Fruit fly (Drosophila melanogaster) whole organism, embryonic: Measurements from ENCODE around the gene IRSp53.
A peak's percentile ranks its signal among the peaks of the same experiment; 100 is the strongest.

Experiments
- CG10209 ChIP-seq: fragments of 200-800 bp; sonication (Bioruptor generic); optimal IDR thresholded peaks from 3 replicates; lab custom pipeline; 2017; ENCODE audit warnings: missing biosample characterization, mild to moderate bottlenecking, missing genetic modification characterization, missing genetic modification reagents
- CG10321 ChIP-seq: fragments of 200-800 bp; sonication (Bioruptor generic); IDR thresholded peaks from 2 replicates; pipeline ENCODE4 v1.3.6; 2022; ENCODE audit warnings: missing biosample characterization, missing genetic modification characterization
- CG11560 ChIP-seq: fragments of 200-800 bp; sonication (Bioruptor generic); IDR thresholded peaks from 3 replicates; pipeline ENCODE4 v1.3.6; 2022; ENCODE audit warnings: missing biosample characterization, missing genetic modification characterization
- CG11695 ChIP-seq: fragments of 200-800 bp; sonication (Bioruptor generic); IDR thresholded peaks from 3 replicates; pipeline ENCODE4 v1.3.6; 2022; ENCODE audit warnings: missing biosample characterization, missing genetic modification characterization
- CG12219 ChIP-seq: fragments of 200-800 bp; sonication (Bioruptor generic); optimal IDR thresholded peaks from 3 replicates; lab custom pipeline; 2018; ENCODE audit warnings: missing biosample characterization, mild to moderate bottlenecking, missing genetic modification characterization
- CG13123 ChIP-seq: fragments of 200-800 bp; sonication (Bioruptor generic); optimal IDR thresholded peaks from 2 replicates; lab custom pipeline; 2016; ENCODE audit warnings: missing biosample characterization, missing genetic modification characterization
- CG13894 ChIP-seq: fragments of 200-800 bp; sonication (Bioruptor generic); optimal IDR thresholded peaks from 3 replicates; lab custom pipeline; 2018; ENCODE audit warnings: missing biosample characterization, mild to moderate bottlenecking, missing genetic modification characterization, moderate library complexity
- CG1647 ChIP-seq: fragments of 200-800 bp; sonication (Bioruptor generic); optimal IDR thresholded peaks from 3 replicates; lab custom pipeline; 2016; ENCODE audit warnings: missing biosample characterization, missing genetic modification characterization
- CG17385 ChIP-seq: fragments of 200-800 bp; sonication (Bioruptor generic); optimal IDR thresholded peaks from 3 replicates; lab custom pipeline; 2018; ENCODE audit warnings: missing biosample characterization, mild to moderate bottlenecking, missing genetic modification characterization
- CG17912 ChIP-seq: fragments of 200-800 bp; sonication (Bioruptor generic); optimal IDR thresholded peaks from 2 replicates; lab custom pipeline; 2018; ENCODE audit warnings: missing biosample characterization, mild to moderate bottlenecking, missing genetic modification characterization
- CG32532 ChIP-seq: fragments of 200-800 bp; sonication (Bioruptor generic); IDR thresholded peaks from 2 replicates; pipeline ENCODE4 v1.3.6; 2022; ENCODE audit warnings: missing biosample characterization, missing genetic modification characterization
- CG34376 ChIP-seq: fragments of 200-800 bp; sonication (Bioruptor generic); optimal IDR thresholded peaks from 2 replicates; lab custom pipeline; 2018; ENCODE audit warnings: missing biosample characterization, mild to moderate bottlenecking, missing genetic modification characterization
- CG7357 ChIP-seq: fragments of 200-800 bp; sonication (Bioruptor generic); IDR thresholded peaks from 3 replicates; pipeline ENCODE4 v1.3.6; 2022; ENCODE audit warnings: missing biosample characterization, missing genetic modification characterization
- CG7372 ChIP-seq: fragments of 200-800 bp; sonication (Bioruptor generic); IDR thresholded peaks from 2 replicates; pipeline ENCODE4 v1.3.6; 2022; ENCODE audit warnings: missing biosample characterization, missing genetic modification characterization
- CG8281 ChIP-seq: fragments of 200-800 bp; sonication (Bioruptor generic); optimal IDR thresholded peaks from 2 replicates; lab custom pipeline; 2018; ENCODE audit warnings: missing biosample characterization, mild to moderate bottlenecking, missing genetic modification characterization, moderate library complexity
- CG8944 ChIP-seq: fragments of 200-800 bp; sonication (Bioruptor generic); optimal IDR thresholded peaks from 3 replicates; lab custom pipeline; 2016; ENCODE audit warnings: missing biosample characterization, missing genetic modification characterization
- CTCF ChIP-seq: fragments of 200-800 bp; sonication (Bioruptor generic); optimal IDR thresholded peaks from 2 replicates; lab custom pipeline; 2017; ENCODE audit warnings: missing biosample characterization, mild to moderate bottlenecking, missing genetic modification characterization, moderate library complexity
- Dad ChIP-seq: fragments of 200-800 bp; sonication (Bioruptor generic); optimal IDR thresholded peaks from 3 replicates; lab custom pipeline; 2016; ENCODE audit warnings: missing biosample characterization, missing genetic modification characterization
- Dbx ChIP-seq: fragments of 200-800 bp; sonication (Bioruptor generic); IDR thresholded peaks from 3 replicates; pipeline ENCODE4 v1.3.6; 2022; ENCODE audit warnings: missing biosample characterization, missing genetic modification characterization
- Dip2 ChIP-seq: fragments of 200-800 bp; sonication (Bioruptor generic); IDR thresholded peaks from 2 replicates; pipeline ENCODE4 v1.3.6; 2022; ENCODE audit warnings: missing biosample characterization, missing genetic modification characterization
- Ets65A ChIP-seq: fragments of 200-800 bp; sonication (Bioruptor generic); peaks from one replicate; lab custom pipeline; 2016; ENCODE audit warnings: missing biosample characterization, missing genetic modification characterization
- Hmx ChIP-seq: fragments of 200-800 bp; sonication (Bioruptor generic); optimal IDR thresholded peaks from 2 replicates; lab custom pipeline; 2016; ENCODE audit warnings: missing biosample characterization, missing genetic modification characterization
- Hr39 ChIP-seq: fragments of >200 bp; optimal IDR thresholded peaks from 2 replicates; lab custom pipeline; 2017
- Nf-YC ChIP-seq: fragments of 200-800 bp; optimal IDR thresholded peaks from 3 replicates; lab custom pipeline; 2019; ENCODE audit warnings: missing biosample characterization, mild to moderate bottlenecking, missing genetic modification characterization, moderate library complexity
- NfI ChIP-seq: fragments of 200-800 bp; sonication (Bioruptor generic); optimal IDR thresholded peaks from 3 replicates; lab custom pipeline; 2018; ENCODE audit warnings: missing biosample characterization, mild to moderate bottlenecking, missing genetic modification characterization, moderate library complexity
- Scr ChIP-seq: fragments of 200-800 bp; sonication (Bioruptor generic); IDR thresholded peaks from 2 replicates; pipeline ENCODE4 v1.3.6; 2022; ENCODE audit warnings: missing biosample characterization, missing genetic modification characterization; ENCODE audit not compliant: partially characterized antibody
- Xrp1 ChIP-seq: fragments of 200-800 bp; sonication (Bioruptor generic); IDR thresholded peaks from 2 replicates; pipeline ENCODE4 v1.3.6; 2022; ENCODE audit warnings: missing biosample characterization, missing genetic modification characterization
- amos ChIP-seq: fragments of 200-800 bp; sonication (Bioruptor generic); IDR thresholded peaks from 2 replicates; pipeline ENCODE4 v1.3.6; 2022; ENCODE audit warnings: missing biosample characterization, missing genetic modification characterization; ENCODE audit not compliant: partially characterized antibody
- chif ChIP-seq, 2 experiments: fragments of 200-800 bp; sonication (Bioruptor generic); optimal IDR thresholded peaks; 3 replicates each; lab custom pipeline; 2016; ENCODE audit warnings: missing biosample characterization in 2 of 2, missing genetic modification characterization in 2 of 2
- croc ChIP-seq: fragments of 200-800 bp; sonication (Bioruptor generic); conservative IDR thresholded peaks from 3 replicates; pipeline ENCODE4 v1.3.6; 2022; ENCODE audit warnings: missing biosample characterization, missing genetic modification characterization
- da ChIP-seq: fragments of 200-800 bp; sonication (Bioruptor generic); optimal IDR thresholded peaks from 2 replicates; lab custom pipeline; 2016; ENCODE audit warnings: missing biosample characterization, missing genetic modification characterization
- danr ChIP-seq: fragments of 200-800 bp; sonication (Bioruptor generic); IDR thresholded peaks from 2 replicates; pipeline ENCODE4 v1.3.6; 2022; ENCODE audit warnings: missing biosample characterization, missing genetic modification characterization
- dm ChIP-seq: fragments of 200-800 bp; sonication (Bioruptor generic); optimal IDR thresholded peaks from 3 replicates; lab custom pipeline; 2016; ENCODE audit warnings: missing biosample characterization, missing genetic modification characterization
- dpn ChIP-seq, 2 experiments: fragments of 200-800 bp; sonication (Bioruptor generic); optimal IDR thresholded peaks; 3 replicates each; lab custom pipeline; 2016; ENCODE audit warnings: missing biosample characterization in 2 of 2, missing genetic modification characterization in 2 of 2
- ewg ChIP-seq: fragments of 200-800 bp; sonication (Bioruptor generic); optimal IDR thresholded peaks from 3 replicates; lab custom pipeline; 2017; ENCODE audit warnings: mild to moderate bottlenecking, missing biosample characterization, missing genetic modification reagents, missing genetic modification characterization
- grau ChIP-seq: fragments of 200-800 bp; optimal IDR thresholded peaks from 3 replicates; lab custom pipeline; 2019; ENCODE audit warnings: missing biosample characterization, mild to moderate bottlenecking, missing genetic modification characterization, moderate library complexity
- inv ChIP-seq: fragments of 200-800 bp; sonication (Bioruptor generic); IDR thresholded peaks from 2 replicates; pipeline ENCODE4 v1.3.6; 2022; ENCODE audit warnings: missing biosample characterization, missing genetic modification characterization; ENCODE audit not compliant: partially characterized antibody
- kni ChIP-seq: fragments of 200-800 bp; sonication (Bioruptor generic); optimal IDR thresholded peaks from 3 replicates; lab custom pipeline; 2017; ENCODE audit warnings: mild to moderate bottlenecking, missing biosample characterization, missing genetic modification reagents, missing genetic modification characterization
- onecut ChIP-seq: fragments of 200-800 bp; sonication (Bioruptor generic); IDR thresholded peaks from 2 replicates; pipeline ENCODE4 v1.3.6; 2022; ENCODE audit warnings: missing biosample characterization, missing genetic modification characterization
- org-1 ChIP-seq: fragments of 200-800 bp; sonication (Bioruptor generic); optimal IDR thresholded peaks from 2 replicates; lab custom pipeline; 2017; ENCODE audit warnings: missing biosample characterization, missing genetic modification characterization
- ranshi ChIP-seq: fragments of 200-800 bp; sonication (Bioruptor generic); IDR thresholded peaks from 2 replicates; pipeline ENCODE4 v1.3.6; 2022; ENCODE audit warnings: missing biosample characterization, missing genetic modification characterization
- repo ChIP-seq: fragments of 200-800 bp; sonication (Bioruptor generic); optimal IDR thresholded peaks from 2 replicates; lab custom pipeline; 2016; ENCODE audit warnings: missing biosample characterization, missing genetic modification characterization
- scrt ChIP-seq: fragments of 200-800 bp; sonication (Bioruptor generic); optimal IDR thresholded peaks from 2 replicates; lab custom pipeline; 2018; ENCODE audit warnings: missing biosample characterization, mild to moderate bottlenecking, missing genetic modification characterization, moderate library complexity
- sima ChIP-seq: fragments of 200-800 bp; sonication (Bioruptor generic); optimal IDR thresholded peaks from 2 replicates; lab custom pipeline; 2016; ENCODE audit warnings: missing biosample characterization, missing genetic modification characterization
- ssp ChIP-seq: fragments of 200-800 bp; sonication (Bioruptor generic); IDR thresholded peaks from 2 replicates; pipeline ENCODE4 v1.3.6; 2022; ENCODE audit warnings: missing biosample characterization, missing genetic modification characterization
- stwl ChIP-seq: fragments of 200-800 bp; sonication (Bioruptor generic); optimal IDR thresholded peaks from 3 replicates; lab custom pipeline; 2018; ENCODE audit warnings: missing biosample characterization, mild to moderate bottlenecking, missing genetic modification characterization, moderate library complexity
- tgo ChIP-seq: fragments of 200-800 bp; sonication (Bioruptor generic); IDR thresholded peaks from 3 replicates; pipeline ENCODE4 v1.3.6; 2022; ENCODE audit warnings: missing biosample characterization, missing genetic modification characterization
- twi ChIP-seq: fragments of 200-800 bp; optimal IDR thresholded peaks from 2 replicates; lab custom pipeline; 2019; ENCODE audit warnings: missing biosample characterization, mild to moderate bottlenecking, missing genetic modification characterization, moderate library complexity
- usp ChIP-seq: fragments of >200 bp; optimal IDR thresholded peaks from 2 replicates; lab custom pipeline; 2017; ENCODE audit warnings: missing biosample characterization, missing genetic modification characterization
- vnd ChIP-seq: fragments of 200-800 bp; sonication (Bioruptor generic); IDR thresholded peaks from 3 replicates; pipeline ENCODE4 v1.3.6; 2022; ENCODE audit warnings: missing biosample characterization, missing genetic modification characterization; ENCODE audit not compliant: partially characterized antibody
- vvl ChIP-seq: fragments of 200-800 bp; sonication (Bioruptor generic); IDR thresholded peaks from 2 replicates; pipeline ENCODE4 v1.3.6; 2022; ENCODE audit warnings: missing biosample characterization, missing genetic modification characterization

Gene IRSp53

dm6 chr3L:11097982-11098663 is 37.7 kb upstream of the IRSp53 start, which contains the start of the genes Irbp18 and APP-BP1 (continued):
- TF ChIP-seq Hmx (peak; percentile 93), grau (peak; percentile 91), chif (GFP tag; optimal IDR thresholded peaks at IDR 0.05; lab: Kevin White, UChicago) (peak; percentile 84 to 95), CG17912 (peak; percentile 47), vvl (peak; percentile 89), CG32532 (peak; percentile 89), usp (GFP tag; lab: Kevin White, UChicago) (no peak), Hr39 (lab: Kevin White, UChicago) (no peak), CG12219 (peak; percentile 91), Dbx (peak; percentile 90), sima (GFP tag; lab: Kevin White, UChicago) (peak; percentile 41), CG10321 (peak; percentile 39; the same call in 1 of the 2 replicates), CG17385 (peak; percentile 91), CG10209 (GFP tag; lab: Kevin White, UChicago) (peak; percentile 96), Scr (GFP tag; lab: Robert Waterston, UW) (no peak), Nf-YC (tag; lab: Kevin White, UChicago) (peak; percentile 82), Ets65A (peak; percentile 99), CG34376 (peak; percentile 95), amos (GFP tag; lab: Robert Waterston, UW) (no peak; the same call in 1 of the 2 replicates), scrt (GFP tag; lab: Kevin White, UChicago) (peak; percentile 91), Xrp1 (GFP tag; lab: Robert Waterston, UW) (peak; percentile 93), tgo (GFP tag; lab: Robert Waterston, UW) (peak; percentile 85), kni (peak; percentile 78), vnd (GFP tag; lab: Robert Waterston, UW) (no peak), ewg (GFP tag; lab: Kevin White, UChicago) (peak; percentile 87), CG13123 (peak; percentile 84), CG13894 (tag; lab: Kevin White, UChicago) (peak; percentile 86), CG11695 (GFP tag; lab: Robert Waterston, UW) (peak; percentile 91), twi (peak; percentile 77), ranshi (GFP tag; lab: Robert Waterston, UW) (peak; percentile 87), Dad (GFP tag; lab: Kevin White, UChicago) (peak; percentile 94), NfI (GFP tag; lab: Kevin White, UChicago) (peak; percentile 95), danr (GFP tag; lab: Robert Waterston, UW) (peak; percentile 81), stwl (tag; lab: Kevin White, UChicago) (peak; percentile 68), CG8944 (GFP tag; lab: Kevin White, UChicago) (peak; percentile 89), CG7357 (GFP tag; lab: Robert Waterston, UW) (peak; percentile 66; the same call in 2 of the 3 replicates), org-1 (peak; percentile 91), da (GFP tag; lab: Kevin White, UChicago) (peak; percentile 93), repo (GFP tag; lab: Kevin White, UChicago) (peak; percentile 86), Dip2 (GFP tag; lab: Robert Waterston, UW) (no peak), CG8281 (tag; lab: Kevin White, UChicago) (peak; percentile 79), CTCF (GFP tag; lab: Kevin White, UChicago) (peak; percentile 50), CG1647 (GFP tag; lab: Kevin White, UChicago) (peak; percentile 91), CG7372 (GFP tag; lab: Robert Waterston, UW) (peak; percentile 84), CG11560 (tag; lab: Robert Waterston, UW) (peak; percentile 59; the same call in 1 of the 3 replicates), inv (GFP tag; lab: Robert Waterston, UW) (no peak), dm (peak; percentile 86), croc (GFP tag; lab: Robert Waterston, UW) (peak; percentile 72), onecut (GFP tag; lab: Robert Waterston, UW) (peak; percentile 65), ssp (GFP tag; lab: Robert Waterston, UW) (peak; percentile 66), dpn (GFP tag; optimal IDR thresholded peaks at IDR 0.05; lab: Kevin White, UChicago) (peak; percentile 93 to 95)
